Fruit fly (Drosophila melanogaster): ENCODE measurements around the gene fws.

DNA sequence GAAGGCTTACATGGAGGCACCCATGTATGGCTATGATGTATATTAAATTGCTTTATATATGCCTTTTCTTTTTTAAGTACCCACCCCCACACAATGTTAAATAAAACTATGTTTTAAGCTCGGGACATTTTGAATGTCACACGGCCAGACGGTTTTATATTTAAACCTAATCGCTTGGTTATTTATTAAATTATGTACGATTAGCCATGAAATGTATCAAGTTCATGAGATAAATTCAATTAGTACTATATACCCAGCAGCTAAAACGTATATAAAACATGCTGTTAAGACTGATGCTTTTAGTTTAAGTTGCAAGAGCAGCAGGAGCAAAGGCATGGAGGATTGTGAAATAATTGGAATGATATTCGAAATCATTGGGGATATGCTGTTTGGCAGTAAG lies 4.6 kb upstream of the fws start, which contains the start of the genes CG43221 and CG43645:
- no peak for TF ChIP-seq dmrt93B (GFP tag; optimal IDR thresholded peaks at IDR 0.05)
- no peak for TF ChIP-seq fru (GFP tag; optimal IDR thresholded peaks at IDR 0.05)
- no peak for TF ChIP-seq Myc (optimal IDR thresholded peaks at IDR 0.05)
- no peak for TF ChIP-seq tai (GFP tag; optimal IDR thresholded peaks at IDR 0.05)
- no peak for TF ChIP-seq Mio (GFP tag; optimal IDR thresholded peaks at IDR 0.05)
- no peak for TF ChIP-seq psq (GFP tag; optimal IDR thresholded peaks at IDR 0.05)

Measured in whole organism, wandering third instar larva.